Worm (Caenorhabditis elegans) whole organism, young adult: Measurements from ENCODE around the gene tsp-1.

ENCODE experiments used
- B0035.1 ChIP-seq: sonication (generic microtip); optimal IDR thresholded peaks from 2 replicates; lab custom pipeline; 2016; ENCODE audit warnings: missing genetic modification characterization, mild to moderate bottlenecking, missing compliant biosample characterization, missing genotype, missing genetic modification reagents
- F37B4.10 ChIP-seq: fragments of 200-800 bp; sonication (Bioruptor generic); IDR thresholded peaks from 2 replicates; pipeline ENCODE4 v1.3.6; 2022; ENCODE audit warnings: missing genetic modification characterization, missing compliant biosample characterization
- F39B2.1 ChIP-seq: fragments of 200-800 bp; sonication (Bioruptor generic); IDR thresholded peaks from 2 replicates; pipeline ENCODE4 v1.3.6; 2022; ENCODE audit warnings: missing genetic modification reagents, missing genetic modification characterization, missing compliant biosample characterization
- T07F8.4 ChIP-seq: sonication (generic microtip); optimal IDR thresholded peaks from 2 replicates; lab custom pipeline; 2016; ENCODE audit warnings: mild to moderate bottlenecking, missing genetic modification characterization, moderate library complexity, missing compliant biosample characterization
- T26A5.8 ChIP-seq: sonication (generic microtip); optimal IDR thresholded peaks from 2 replicates; lab custom pipeline; 2016; ENCODE audit warnings: missing genetic modification characterization, missing compliant biosample characterization
- akir-1 ChIP-seq: fragments of 200-800 bp; sonication (Bioruptor generic); optimal IDR thresholded peaks from 2 replicates; lab custom pipeline; 2018; ENCODE audit warnings: mild to moderate bottlenecking, missing genetic modification characterization, moderate library complexity, missing compliant biosample characterization
- aptf-3 ChIP-seq: fragments of 200-800 bp; sonication (Bioruptor generic); IDR thresholded peaks from 2 replicates; pipeline ENCODE4 v1.3.6; 2022; ENCODE audit warnings: missing genetic modification characterization, missing compliant biosample characterization
- attf-6 ChIP-seq: fragments of 200-800 bp; sonication (Bioruptor generic); IDR thresholded peaks from 2 replicates; pipeline ENCODE4 v1.3.6; 2022; ENCODE audit warnings: missing genetic modification reagents, missing genetic modification characterization, missing compliant biosample characterization
- bed-2 ChIP-seq: fragments of 200-800 bp; sonication (Bioruptor generic); IDR thresholded peaks from 2 replicates; pipeline ENCODE4 v1.3.6; 2022; ENCODE audit warnings: missing genetic modification reagents, missing genetic modification characterization, missing compliant biosample characterization
- cebp-1 ChIP-seq, 2 experiments: fragments of 200-800 bp in 1 of 2; sonication (Bioruptor generic) in 1 of 2; sonication (generic microtip) in 1 of 2; IDR thresholded peaks in 1 of 2; optimal IDR thresholded peaks in 1 of 2; 2 replicates each; pipeline versions ENCODE4 v1.3.6 to Lab custom; 2017 to 2022; ENCODE audit warnings: missing compliant biosample characterization in 2 of 2, missing genetic modification characterization in 2 of 2, mild to moderate bottlenecking in 1 of 2, missing genetic modification reagents in 1 of 2, moderate library complexity in 1 of 2
- cebp-2 ChIP-seq: fragments of 200-800 bp; sonication (Bioruptor generic); IDR thresholded peaks from 2 replicates; pipeline ENCODE4 v1.3.6; 2022; ENCODE audit warnings: missing genetic modification characterization, missing compliant biosample characterization
- ceh-100 ChIP-seq: fragments of 200-800 bp; sonication (Bioruptor generic); IDR thresholded peaks from 2 replicates; pipeline ENCODE4 v1.3.6; 2022; ENCODE audit warnings: missing genetic modification reagents, missing genetic modification characterization, missing compliant biosample characterization
- ceh-79 ChIP-seq: sonication (generic microtip); optimal IDR thresholded peaks from 2 replicates; lab custom pipeline; 2017; ENCODE audit warnings: mild to moderate bottlenecking, missing genetic modification characterization, missing compliant biosample characterization
- efl-1 ChIP-seq: fragments of 150-350 bp; optimal IDR thresholded peaks from 2 replicates; lab custom pipeline; 2014; ENCODE audit warnings: missing biosample characterization, missing genetic modification reagents, missing genetic modification characterization
- egrh-3 ChIP-seq: fragments of 200-800 bp; sonication (Bioruptor generic); IDR thresholded peaks from 2 replicates; pipeline ENCODE4 v1.3.6; 2022; ENCODE audit warnings: missing genetic modification reagents, missing genetic modification characterization, missing compliant biosample characterization
- ekl-4 ChIP-seq: fragments of 200-800 bp; sonication (Bioruptor generic); IDR thresholded peaks from 2 replicates; pipeline ENCODE4 v1.3.6; 2022; ENCODE audit warnings: missing genetic modification reagents, missing genetic modification characterization, missing compliant biosample characterization
- hlh-26 ChIP-seq: fragments of 200-800 bp; sonication (Bioruptor generic); conservative IDR thresholded peaks from 2 replicates; pipeline ENCODE4 v1.3.6; 2022; ENCODE audit warnings: missing genetic modification reagents, missing genetic modification characterization, missing compliant biosample characterization
- hmg-20 ChIP-seq: fragments of 200-800 bp; sonication (Bioruptor generic); IDR thresholded peaks from 2 replicates; pipeline ENCODE4 v1.3.6; 2022; ENCODE audit warnings: missing genetic modification reagents, missing genetic modification characterization, missing compliant biosample characterization
- let-526 ChIP-seq: fragments of 200-800 bp; sonication (Bioruptor generic); IDR thresholded peaks from 2 replicates; pipeline ENCODE4 v1.3.6; 2022; ENCODE audit warnings: missing genetic modification reagents, missing genetic modification characterization, missing compliant biosample characterization
- lin-40 ChIP-seq: sonication (generic microtip); optimal IDR thresholded peaks from 2 replicates; lab custom pipeline; 2016; ENCODE audit warnings: missing genetic modification characterization, mild to moderate bottlenecking, missing compliant biosample characterization, missing genotype, missing genetic modification reagents
- lsy-27 ChIP-seq: sonication (generic microtip); optimal IDR thresholded peaks from 2 replicates; lab custom pipeline; 2017; ENCODE audit warnings: missing genetic modification characterization, mild to moderate bottlenecking, missing compliant biosample characterization, antibody characterized with exemption, missing genotype, borderline replicate concordance; ENCODE audit not compliant: insufficient read depth
- madf-10 ChIP-seq: sonication (generic microtip); optimal IDR thresholded peaks from 2 replicates; lab custom pipeline; 2016; ENCODE audit warnings: mild to moderate bottlenecking, missing genetic modification characterization, missing compliant biosample characterization
- madf-3 ChIP-seq: fragments of 200-800 bp; sonication (Bioruptor generic); IDR thresholded peaks from 2 replicates; pipeline ENCODE4 v1.3.6; 2022; ENCODE audit warnings: missing genetic modification reagents, missing genetic modification characterization, missing compliant biosample characterization
- mes-4 ChIP-seq: sonication (generic microtip); optimal IDR thresholded peaks from 2 replicates; lab custom pipeline; 2016; ENCODE audit warnings: missing genotype, missing genetic modification characterization, missing compliant biosample characterization
- nfya-1 ChIP-seq: sonication (generic microtip); optimal IDR thresholded peaks from 2 replicates; lab custom pipeline; 2017; ENCODE audit warnings: antibody characterized with exemption, missing compliant biosample characterization, missing genetic modification characterization, borderline replicate concordance; ENCODE audit not compliant: insufficient read depth
- nhr-120 ChIP-seq: fragments of 200-800 bp; sonication (Bioruptor generic); IDR thresholded peaks from 2 replicates; pipeline ENCODE4 v1.3.6; 2022; ENCODE audit warnings: missing genetic modification characterization, missing compliant biosample characterization
- nhr-80 ChIP-seq: sonication (generic microtip); optimal IDR thresholded peaks from 2 replicates; lab custom pipeline; 2016; ENCODE audit warnings: missing genetic modification characterization, missing compliant biosample characterization
- pha-4 ChIP-seq: fragments of 150-350 bp; sonication (generic microtip); optimal IDR thresholded peaks from 2 replicates; lab custom pipeline; 2014; ENCODE audit warnings: missing biosample characterization, missing genetic modification reagents, missing genetic modification characterization
- repo-1 ChIP-seq: sonication (generic microtip); optimal IDR thresholded peaks from 2 replicates; lab custom pipeline; 2017; ENCODE audit warnings: mild to moderate bottlenecking, missing genetic modification characterization, missing compliant biosample characterization
- rpc-1 ChIP-seq, 2 experiments: fragments of 150-350 bp in 1 of 2; sonication (generic microtip) in 1 of 2; optimal IDR thresholded peaks; 2 replicates each; lab custom pipeline; 2014 to 2018; ENCODE audit warnings: missing biosample characterization in 1 of 2, missing genetic modification characterization in 1 of 2, missing genetic modification reagents in 1 of 2, missing genotype in 1 of 2
- snpc-3.4 ChIP-seq: sonication (generic microtip); optimal IDR thresholded peaks from 2 replicates; lab custom pipeline; 2017; ENCODE audit warnings: missing genetic modification characterization, mild to moderate bottlenecking, missing compliant biosample characterization, antibody characterized with exemption, moderate library complexity, missing genotype, missing genetic modification reagents
- tbp1 ChIP-seq: fragments of 200-800 bp; sonication (Bioruptor generic); optimal IDR thresholded peaks from 2 replicates; lab custom pipeline; 2018; ENCODE audit warnings: mild to moderate bottlenecking, missing genetic modification characterization, missing compliant biosample characterization
- unc-130 ChIP-seq: sonication (generic microtip); optimal IDR thresholded peaks from 2 replicates; lab custom pipeline; 2016; ENCODE audit warnings: missing genetic modification reagents, missing genetic modification characterization, missing compliant biosample characterization
- unc-62 ChIP-seq: fragments of 150-350 bp; optimal IDR thresholded peaks from 2 replicates; lab custom pipeline; 2014; ENCODE audit warnings: missing biosample characterization, missing genetic modification reagents, missing genetic modification characterization
- zfh-2 ChIP-seq: fragments of 200-800 bp; sonication (Bioruptor generic); conservative IDR thresholded peaks from 2 replicates; pipeline ENCODE4 v1.3.6; 2022; ENCODE audit warnings: missing genetic modification reagents, missing genetic modification characterization, missing compliant biosample characterization
- ztf-18 ChIP-seq: sonication (generic microtip); optimal IDR thresholded peaks from 2 replicates; lab custom pipeline; 2016; ENCODE audit warnings: missing genotype, mild to moderate bottlenecking, missing genetic modification characterization, missing compliant biosample characterization
- ztf-6 ChIP-seq: fragments of 200-800 bp; sonication (Bioruptor generic); IDR thresholded peaks from 2 replicates; pipeline ENCODE4 v1.3.6; 2022; ENCODE audit warnings: missing genetic modification reagents, missing genetic modification characterization, missing compliant biosample characterization

Gene tsp-1

DNA sequence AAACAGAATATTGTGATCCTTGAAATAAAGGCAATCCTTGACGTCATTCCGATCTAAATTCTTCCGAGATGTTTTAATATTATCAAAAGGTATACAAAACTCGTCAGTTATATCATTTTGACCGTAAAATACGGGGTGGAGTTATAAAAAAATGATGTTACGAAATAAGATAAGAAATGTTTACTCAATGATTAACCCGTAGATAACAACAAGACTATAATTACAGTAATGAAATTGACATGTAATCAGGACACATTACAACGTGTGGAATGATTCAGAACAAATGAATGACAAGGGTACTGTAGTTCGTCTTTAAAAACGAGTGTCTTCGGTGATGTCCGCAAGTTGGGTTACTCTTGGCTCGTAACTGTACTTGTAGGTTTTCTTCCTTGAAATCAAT, 1.4 kb downstream of the tsp-1 start, which contains the start of gene tsp-2:
Gene tsp-2, minus strand, starts transcription at position 109 of the 400 bp plus-strand sequence.
- TF ChIP-seq repo-1 (tag; lab: Kevin White, UChicago) (no peak), hlh-26 (GFP tag; lab: Robert Waterston, UW) (no peak), unc-62 (GFP tag; lab: Kevin White, UChicago) (peak; percentile 80), B0035.1 (tag; lab: Kevin White, UChicago) (no peak), ceh-79 (no peak), nhr-80 (tag; lab: Kevin White, UChicago) (peak; percentile 79), nhr-120 (no peak), snpc-3.4 (tag; lab: Kevin White, UChicago) (no peak), T07F8.4 (no peak), madf-10 (no peak), efl-1 (no peak), ztf-6 (GFP tag; lab: Robert Waterston, UW) (no peak), madf-3 (GFP tag; lab: Robert Waterston, UW) (no peak), hmg-20 (GFP tag; lab: Robert Waterston, UW) (no peak), F37B4.10 (no peak), lsy-27 (tag; lab: Kevin White, UChicago) (no peak), zfh-2 (GFP tag; lab: Robert Waterston, UW) (no peak), lin-40 (tag; lab: Kevin White, UChicago) (no peak), egrh-3 (GFP tag; lab: Robert Waterston, UW) (no peak), cebp-1 (GFP tag; IDR thresholded peaks at IDR 0.05; lab: Robert Waterston, UW) (peak; percentile 15; the same call in 1 of the 2 replicates), cebp-1 (tag; optimal IDR thresholded peaks at IDR 0.05; lab: Kevin White, UChicago) (peak; percentile 68), akir-1 (no peak), tbp1 (GFP tag; lab: Kevin White, UChicago) (no peak), ztf-18 (tag; lab: Kevin White, UChicago) (no peak), F39B2.1 (GFP tag; lab: Robert Waterston, UW) (no peak), pha-4 (tag; lab: Kevin White, UChicago) (peak; percentile 47), aptf-3 (no peak), cebp-2 (no peak), mes-4 (tag; lab: Kevin White, UChicago) (no peak), let-526 (no peak), unc-130 (GFP tag; lab: Kevin White, UChicago) (no peak), bed-2 (GFP tag; lab: Robert Waterston, UW) (no peak), ceh-100 (GFP tag; lab: Robert Waterston, UW) (no peak), rpc-1 (optimal IDR thresholded peaks at IDR 0.05; lab: Kevin White, UChicago) (no peak), rpc-1 (tag; optimal IDR thresholded peaks at IDR 0.05; lab: Kevin White, UChicago) (no peak)
- TF ChIP-seq, all 124 proteins: peak for 4

DNA sequence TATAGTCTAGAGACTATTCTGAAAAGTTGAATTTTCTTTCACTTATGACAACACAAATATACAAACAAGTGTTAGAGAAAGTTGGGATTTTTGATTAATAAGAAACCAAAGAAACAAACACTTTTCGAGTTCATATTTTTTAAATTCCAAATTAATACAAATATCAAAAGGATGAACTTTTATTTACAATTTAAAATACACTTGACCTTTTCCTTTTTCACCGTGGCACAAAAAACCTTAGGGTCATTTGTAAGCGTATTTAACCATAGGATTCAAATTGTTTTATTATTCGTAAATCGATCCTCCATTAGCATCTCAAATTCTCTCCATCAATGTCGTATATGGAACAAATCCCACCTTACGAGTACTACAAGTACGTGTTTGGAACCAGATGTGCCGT, 3.3 kb downstream of the tsp-1 start, which contains the start of gene C02F5.5:
Gene C02F5.5, plus strand, starts transcription at position 301 of the 400 bp plus-strand sequence.
- no peak for TF ChIP-seq nfya-1 (tag; lab: Kevin White, UChicago)
- TF ChIP-seq attf-6 (GFP tag; lab: Robert Waterston, UW) = no peak
- TF ChIP-seq ekl-4 (GFP tag; lab: Robert Waterston, UW) = no peak
- no peak for TF ChIP-seq madf-3 (GFP tag; lab: Robert Waterston, UW)
- no peak for TF ChIP-seq T26A5.8
